Fruit fly (Drosophila melanogaster): ENCODE measurements around the gene CG15822.

- TF ChIP-seq CG12299 (tag; optimal IDR thresholded peaks at IDR 0.05) (no peak), CG1529 (GFP tag; optimal IDR thresholded peaks at IDR 0.05) (no peak), CG9609 (GFP tag; optimal IDR thresholded peaks at IDR 0.05) (no peak), tin (GFP tag; optimal IDR thresholded peaks at IDR 0.05) (no peak), Hand (GFP tag; optimal IDR thresholded peaks at IDR 0.05) (no peak), CG8478 (optimal IDR thresholded peaks at IDR 0.05) (no peak), bab2 (GFP tag; optimal IDR thresholded peaks at IDR 0.05) (no peak), lov (optimal IDR thresholded peaks at IDR 0.05) (no peak), lov (GFP tag; IDR thresholded peaks at IDR 0.05) (no peak)
Observed at dm6 chr3L:2170885-2171526, 7.3 kb upstream of the CG15822 start, which contains the start of gene CG5704.

All from whole organism, embryonic.